Worm (Caenorhabditis elegans) whole organism, L4 larva: ENCODE measurements around the gene F46G11.6.

Source experiments
- T26A8.4 ChIP-seq: fragments of 200-800 bp; sonication (Bioruptor generic); IDR thresholded peaks from 2 replicates; pipeline ENCODE4 v1.3.6; 2022; ENCODE audit warnings: missing genetic modification characterization, missing compliant biosample characterization
- Y105C5A.15 ChIP-seq: fragments of 200-800 bp; sonication (Bioruptor generic); IDR thresholded peaks from 2 replicates; pipeline ENCODE4 v1.3.6; 2022; ENCODE audit warnings: missing genetic modification characterization, missing compliant biosample characterization
- aha-1 ChIP-seq: fragments of 150-350 bp; peaks from one replicate; lab custom pipeline; 2014; ENCODE audit warnings: missing biosample characterization, missing genetic modification characterization
- ceh-20 ChIP-seq: fragments of 200-800 bp; sonication (Bioruptor generic); IDR thresholded peaks from 2 replicates; pipeline ENCODE4 v1.3.6; 2022; ENCODE audit warnings: missing genetic modification reagents, missing genetic modification characterization, missing compliant biosample characterization
- ceh-28 ChIP-seq: fragments of 150-350 bp; optimal IDR thresholded peaks from 2 replicates; lab custom pipeline; 2014; ENCODE audit warnings: missing biosample characterization, missing genetic modification reagents, missing genetic modification characterization
- daf-12 ChIP-seq: fragments of 150-350 bp; optimal IDR thresholded peaks from 2 replicates; lab custom pipeline; 2014; ENCODE audit warnings: missing biosample characterization, missing genetic modification reagents, missing genetic modification characterization
- daf-19 ChIP-seq: fragments of 200-800 bp; sonication (Bioruptor generic); conservative IDR thresholded peaks from 2 replicates; pipeline ENCODE4 v1.3.6; 2022; ENCODE audit warnings: missing genetic modification characterization, missing compliant biosample characterization
- daf-8 ChIP-seq: fragments of 200-800 bp; sonication (Bioruptor generic); IDR thresholded peaks from 2 replicates; pipeline ENCODE4 v1.3.6; 2022; ENCODE audit warnings: missing genetic modification characterization, missing compliant biosample characterization
- dmd-6 ChIP-seq: fragments of 200-800 bp; sonication (Bioruptor generic); IDR thresholded peaks from 2 replicates; pipeline ENCODE4 v1.3.6; 2022; ENCODE audit warnings: missing genetic modification reagents, missing genetic modification characterization, missing compliant biosample characterization
- dmd-8 ChIP-seq: fragments of 200-800 bp; sonication (Bioruptor generic); IDR thresholded peaks from 2 replicates; pipeline ENCODE4 v1.3.6; 2022; ENCODE audit warnings: missing genetic modification characterization, missing compliant biosample characterization
- dmd-9 ChIP-seq: fragments of 200-800 bp; sonication (Bioruptor generic); IDR thresholded peaks from 2 replicates; pipeline ENCODE4 v1.3.6; 2022; ENCODE audit warnings: missing genetic modification reagents, missing genetic modification characterization, missing compliant biosample characterization
- dve-1 ChIP-seq: sonication (generic microtip); optimal IDR thresholded peaks from 2 replicates; lab custom pipeline; 2017; ENCODE audit warnings: antibody characterized with exemption, mild to moderate bottlenecking, missing genetic modification characterization, missing compliant biosample characterization; ENCODE audit not compliant: insufficient read depth
- egl-43 ChIP-seq: fragments of 200-800 bp; sonication (Bioruptor generic); IDR thresholded peaks from 2 replicates; pipeline ENCODE4 v1.3.6; 2022; ENCODE audit warnings: missing genetic modification reagents, missing genetic modification characterization, missing compliant biosample characterization
- fkh-10 ChIP-seq: fragments of 150-350 bp; optimal IDR thresholded peaks from 2 replicates; lab custom pipeline; 2014; ENCODE audit warnings: missing biosample characterization, missing genetic modification reagents, missing genetic modification characterization
- gei-8 ChIP-seq: fragments of 200-800 bp; sonication (Bioruptor generic); optimal IDR thresholded peaks from 2 replicates; lab custom pipeline; 2018; ENCODE audit warnings: mild to moderate bottlenecking, missing genetic modification characterization, missing compliant biosample characterization
- hif-1 ChIP-seq, 2 experiments: sonication (generic microtip); optimal IDR thresholded peaks; 2 replicates each; lab custom pipeline; 2016 to 2017; ENCODE audit warnings: missing compliant biosample characterization in 2 of 2, missing genetic modification characterization in 2 of 2, missing genetic modification reagents in 2 of 2, missing genotype in 2 of 2, mild to moderate bottlenecking in 1 of 2
- hlh-11 ChIP-seq: fragments of 200-800 bp; sonication (Bioruptor generic); optimal IDR thresholded peaks from 2 replicates; lab custom pipeline; 2018; ENCODE audit warnings: mild to moderate bottlenecking, missing genetic modification characterization, missing compliant biosample characterization
- hmg-1.1 ChIP-seq: fragments of 200-800 bp; sonication (Bioruptor generic); IDR thresholded peaks from 2 replicates; pipeline ENCODE4 v1.3.6; 2022; ENCODE audit warnings: missing genetic modification reagents, missing genetic modification characterization, missing compliant biosample characterization
- jun-1 ChIP-seq: fragments of 150-350 bp; optimal IDR thresholded peaks from 2 replicates; lab custom pipeline; 2014; ENCODE audit warnings: missing biosample characterization, missing genetic modification reagents, missing genetic modification characterization
- lin-13 ChIP-seq: fragments of 150-350 bp; optimal IDR thresholded peaks from 2 replicates; lab custom pipeline; 2014; ENCODE audit warnings: missing biosample characterization, missing genetic modification reagents, missing genetic modification characterization
- lin-29 ChIP-seq: fragments of 200-800 bp; sonication (Bioruptor generic); IDR thresholded peaks from 2 replicates; pipeline ENCODE4 v1.3.6; 2022; ENCODE audit warnings: missing genetic modification reagents, missing genetic modification characterization, missing compliant biosample characterization
- lin-38 ChIP-seq: fragments of 200-800 bp; sonication (Bioruptor generic); IDR thresholded peaks from 2 replicates; pipeline ENCODE4 v1.3.6; 2022; ENCODE audit warnings: missing genetic modification reagents, missing genetic modification characterization, missing compliant biosample characterization
- lin-39 ChIP-seq: fragments of 150-350 bp; optimal IDR thresholded peaks from 2 replicates; lab custom pipeline; 2014; ENCODE audit warnings: missing biosample characterization, missing genetic modification reagents, missing genetic modification characterization
- lir-3 ChIP-seq: sonication (generic microtip); optimal IDR thresholded peaks from 2 replicates; lab custom pipeline; 2016; ENCODE audit warnings: mild to moderate bottlenecking, missing genetic modification characterization, missing compliant biosample characterization
- madf-5 ChIP-seq, 2 experiments: fragments of 200-800 bp; sonication (Bioruptor generic); IDR thresholded peaks; 2 replicates each; pipeline ENCODE4 v1.3.6; 2022; ENCODE audit warnings: missing compliant biosample characterization in 2 of 2, missing genetic modification characterization in 2 of 2
- madf-9 ChIP-seq: fragments of 200-800 bp; sonication (Bioruptor generic); conservative IDR thresholded peaks from 2 replicates; pipeline ENCODE4 v1.3.6; 2022; ENCODE audit warnings: missing genetic modification reagents, missing genetic modification characterization, missing compliant biosample characterization
- mdl-1 ChIP-seq, 2 experiments: fragments of 150-350 bp in 1 of 2; sonication (generic microtip) in 1 of 2; optimal IDR thresholded peaks; 2 replicates each; lab custom pipeline; 2014 to 2017; ENCODE audit warnings: missing biosample characterization in 2 of 2, missing genetic modification characterization in 2 of 2
- mdt-29 ChIP-seq: fragments of 200-800 bp; sonication (Bioruptor generic); IDR thresholded peaks from 2 replicates; pipeline ENCODE4 v1.3.6; 2022; ENCODE audit warnings: missing genetic modification reagents, missing genetic modification characterization, missing compliant biosample characterization
- mep-1 ChIP-seq: fragments of 150-350 bp; sonication (generic microtip); optimal IDR thresholded peaks from 3 replicates; lab custom pipeline; 2014; ENCODE audit warnings: missing biosample characterization, missing genetic modification characterization
- mes-2 ChIP-seq: sonication (generic microtip); optimal IDR thresholded peaks from 2 replicates; lab custom pipeline; 2016; ENCODE audit warnings: missing genotype, mild to moderate bottlenecking, missing genetic modification characterization, missing compliant biosample characterization; ENCODE audit not compliant: poor library complexity, severe bottlenecking
- nhr-11 ChIP-seq: fragments of 150-350 bp; optimal IDR thresholded peaks from 2 replicates; lab custom pipeline; 2014; ENCODE audit warnings: missing biosample characterization, missing genetic modification characterization
- nhr-25 ChIP-seq: sonication (generic microtip); optimal IDR thresholded peaks from 2 replicates; lab custom pipeline; 2017; ENCODE audit warnings: missing genetic modification characterization, mild to moderate bottlenecking, missing compliant biosample characterization, antibody characterized with exemption, moderate library complexity, borderline replicate concordance; ENCODE audit not compliant: insufficient read depth
- nhr-41 ChIP-seq: fragments of 200-800 bp; sonication (Bioruptor generic); IDR thresholded peaks from 2 replicates; pipeline ENCODE4 v1.3.6; 2022; ENCODE audit warnings: missing genetic modification reagents, missing genetic modification characterization, missing compliant biosample characterization
- nhr-48 ChIP-seq: sonication (generic microtip); optimal IDR thresholded peaks from 2 replicates; lab custom pipeline; 2016; ENCODE audit warnings: mild to moderate bottlenecking, missing genetic modification characterization, missing compliant biosample characterization
- nhr-6 ChIP-seq: fragments of 150-350 bp; optimal IDR thresholded peaks from 2 replicates; lab custom pipeline; 2014; ENCODE audit warnings: missing biosample characterization, missing genetic modification characterization
- nhr-76 ChIP-seq: fragments of 150-350 bp; optimal IDR thresholded peaks from 2 replicates; lab custom pipeline; 2014; ENCODE audit warnings: missing biosample characterization, missing genetic modification characterization
- pha-4 ChIP-seq, 2 experiments: fragments of 150-350 bp in 1 of 2; fragments of 200-800 bp in 1 of 2; sonication (Bioruptor generic) in 1 of 2; IDR thresholded peaks in 1 of 2; optimal IDR thresholded peaks in 1 of 2; 2 replicates each; pipeline versions ENCODE4 v1.3.6 to Lab custom; 2014 to 2022; ENCODE audit warnings: missing genetic modification characterization in 2 of 2, missing genetic modification reagents in 2 of 2, missing biosample characterization in 1 of 2, missing compliant biosample characterization in 1 of 2
- rbr-2 ChIP-seq: sonication (generic microtip); optimal IDR thresholded peaks from 2 replicates; lab custom pipeline; 2016; ENCODE audit warnings: missing genotype, missing genetic modification characterization, missing compliant biosample characterization
- set-16 ChIP-seq: fragments of 200-800 bp; sonication (Bioruptor generic); IDR thresholded peaks from 2 replicates; pipeline ENCODE4 v1.3.6; 2022; ENCODE audit warnings: missing genetic modification reagents, missing genetic modification characterization, missing compliant biosample characterization
- snpc-4 ChIP-seq: fragments of 150-350 bp; optimal IDR thresholded peaks from 2 replicates; lab custom pipeline; 2014; ENCODE audit warnings: missing biosample characterization, missing genetic modification characterization
- spr-1 ChIP-seq: sonication (generic microtip); optimal IDR thresholded peaks from 2 replicates; lab custom pipeline; 2016; ENCODE audit warnings: mild to moderate bottlenecking, missing genetic modification characterization, missing compliant biosample characterization
- tag-97 ChIP-seq: fragments of 200-800 bp; sonication (Bioruptor generic); IDR thresholded peaks from 2 replicates; pipeline ENCODE4 v1.3.6; 2022; ENCODE audit warnings: missing genetic modification characterization, missing compliant biosample characterization
- zag-1 ChIP-seq: fragments of 150-350 bp; optimal IDR thresholded peaks from 2 replicates; lab custom pipeline; 2014; ENCODE audit warnings: missing biosample characterization, missing genetic modification characterization
- zip-11 ChIP-seq: fragments of 200-800 bp; sonication (Bioruptor generic); IDR thresholded peaks from 2 replicates; pipeline ENCODE4 v1.3.6; 2022; ENCODE audit warnings: missing genetic modification characterization, missing compliant biosample characterization
- zip-2 ChIP-seq: fragments of 150-350 bp; optimal IDR thresholded peaks from 2 replicates; lab custom pipeline; 2014; ENCODE audit warnings: missing biosample characterization, missing genetic modification characterization

Gene F46G11.6

DNA sequence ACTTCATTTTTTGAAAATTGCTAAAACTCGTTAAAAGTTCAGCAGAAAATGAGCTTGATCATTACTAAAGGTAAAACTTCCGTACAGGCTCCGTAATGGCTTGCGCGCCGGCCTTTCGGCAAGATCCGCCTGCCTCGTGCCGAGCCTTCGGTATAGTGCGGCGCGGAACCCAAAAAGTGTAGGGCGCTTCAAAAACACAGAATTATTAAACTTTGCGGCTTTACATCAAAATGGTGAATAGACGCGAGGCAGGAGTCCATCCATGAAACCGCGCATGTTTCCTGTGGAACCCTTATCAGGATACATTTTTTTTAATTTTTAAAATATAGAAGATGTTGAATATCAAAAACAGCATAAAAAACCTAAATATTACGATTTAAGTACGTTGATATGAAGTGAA, 33.2 kb upstream of the F46G11.6 start:
- TF ChIP-seq aha-1 (tag; lab: Kevin White, UChicago) (peak; percentile 85), nhr-41 (no peak), lin-38 (GFP tag; lab: Robert Waterston, UW) (no peak), madf-5 (GFP tag; IDR thresholded peaks at IDR 0.05; lab: Robert Waterston, UW) (no peak), snpc-4 (tag; lab: Kevin White, UChicago) (peak; percentile 57), zip-11 (GFP tag; lab: Robert Waterston, UW) (no peak)

ce11 chrX:5763292-5763691, 23.0 kb upstream of the F46G11.6 start, which contains the start of gene tag-294:
tag-294 (minus strand) TSS chrX:5763392.
- TF ChIP-seq madf-5 (GFP tag; IDR thresholded peaks at IDR 0.05; lab: Robert Waterston, UW) (no peak), daf-12 (no peak), set-16 (no peak), rbr-2 (tag; lab: Kevin White, UChicago) (no peak), dve-1 (tag; lab: Kevin White, UChicago) (no peak), nhr-6 (tag; lab: Kevin White, UChicago) (no peak), nhr-41 (no peak)
- TF ChIP-seq, all 104 proteins: peak for 0

DNA sequence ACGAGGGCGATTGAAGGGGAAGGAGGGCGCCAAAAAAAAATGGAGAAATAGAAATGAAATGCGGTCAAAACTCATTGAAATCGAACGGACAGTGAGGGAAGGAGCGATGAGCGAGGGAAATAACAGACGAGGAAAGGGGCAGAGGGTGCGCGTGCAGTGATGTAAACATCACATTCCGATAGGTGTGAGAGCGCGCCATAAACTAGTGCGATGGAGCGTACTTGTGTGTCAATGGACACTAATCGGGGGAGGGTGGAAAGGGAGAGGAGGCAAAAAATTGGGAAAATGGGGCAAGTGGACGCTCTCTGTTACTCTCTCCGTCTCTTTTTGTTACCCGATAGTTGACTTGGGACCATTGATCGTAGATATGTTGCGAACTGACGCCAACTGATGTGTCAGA, 22.4 kb upstream of the F46G11.6 start:
- TF ChIP-seq spr-1 (tag; lab: Kevin White, UChicago), result peak; percentile 12
- peak; percentile 76; the same call in 1 of the 2 replicates for TF ChIP-seq egl-43 (GFP tag; lab: Robert Waterston, UW)
- no peak for TF ChIP-seq pha-4 (GFP tag; IDR thresholded peaks at IDR 0.05; lab: Robert Waterston, UW)
- peak; percentile 90 for TF ChIP-seq pha-4 (tag; optimal IDR thresholded peaks at IDR 0.05; lab: Kevin White, UChicago)
- TF ChIP-seq set-16, result peak; percentile 3; the same call in 1 of the 2 replicates
- TF ChIP-seq ceh-20, result no peak
- TF ChIP-seq nhr-76 (tag; lab: Kevin White, UChicago), result no peak
- TF ChIP-seq tag-97 (GFP tag; lab: Robert Waterston, UW), result no peak
- TF ChIP-seq hmg-1.1, result peak; percentile 58; the same call in 1 of the 2 replicates
- no peak for TF ChIP-seq lin-29 (GFP tag; lab: Robert Waterston, UW)
- TF ChIP-seq dve-1 (tag; lab: Kevin White, UChicago), result peak; percentile 42
- no peak for TF ChIP-seq dmd-8
- no peak for TF ChIP-seq ceh-28 (tag; lab: Kevin White, UChicago)
- TF ChIP-seq daf-8 (GFP tag; lab: Robert Waterston, UW), result no peak
- TF ChIP-seq T26A8.4 (GFP tag; lab: Robert Waterston, UW), result 0 out of 2 replicates have a peak, but pooled peaks have one; percentile 36
- no peak for TF ChIP-seq dmd-9 (GFP tag; lab: Robert Waterston, UW)
- peak; percentile 76 for TF ChIP-seq hlh-11
- TF ChIP-seq zag-1, result no peak
- no peak for TF ChIP-seq Y105C5A.15 (GFP tag; lab: Robert Waterston, UW)
- peak; percentile 75 for TF ChIP-seq mep-1 (tag; lab: Kevin White, UChicago)
- TF ChIP-seq hif-1 (tag; optimal IDR thresholded peaks at IDR 0.05; lab: Kevin White, UChicago), result peak in 1 of 2 experiments; percentile 53
- peak; percentile 25; the same call in 1 of the 2 replicates for TF ChIP-seq dmd-6
- TF ChIP-seq mdl-1 (tag; optimal IDR thresholded peaks at IDR 0.05; lab: Kevin White, UChicago), result peak in 1 of 2 experiments; percentile 76
- TF ChIP-seq lir-3, result no peak
- TF ChIP-seq rbr-2 (tag; lab: Kevin White, UChicago), result peak; percentile 50
- no peak for TF ChIP-seq zip-2 (tag; lab: Kevin White, UChicago)
- TF ChIP-seq mdt-29, result no peak
- no peak for TF ChIP-seq fkh-10 (GFP tag; lab: Kevin White, UChicago)
- TF ChIP-seq gei-8 (GFP tag; lab: Kevin White, UChicago), result no peak
- TF ChIP-seq mes-2 (tag; lab: Kevin White, UChicago), result peak; percentile 67
- TF ChIP-seq daf-19 (GFP tag; lab: Robert Waterston, UW), result no peak
- TF ChIP-seq lin-38 (GFP tag; lab: Robert Waterston, UW), result peak; percentile 57; the same call in 1 of the 2 replicates
- TF ChIP-seq lin-13 (GFP tag; lab: Kevin White, UChicago), result no peak
- peak; percentile 75 for TF ChIP-seq nhr-11 (tag; lab: Kevin White, UChicago)
- TF ChIP-seq nhr-25 (tag; lab: Kevin White, UChicago), result peak; percentile 44
- no peak for TF ChIP-seq nhr-48 (tag; lab: Kevin White, UChicago)
- TF ChIP-seq madf-5 (GFP tag; IDR thresholded peaks at IDR 0.05; lab: Robert Waterston, UW), result no peak
- no peak for TF ChIP-seq madf-9 (GFP tag; lab: Robert Waterston, UW)
- TF ChIP-seq nhr-6 (tag; lab: Kevin White, UChicago), result peak; percentile 37
- peak; percentile 96 for TF ChIP-seq aha-1 (tag; lab: Kevin White, UChicago)
- TF ChIP-seq jun-1 (tag; lab: Kevin White, UChicago), result no peak
- TF ChIP-seq lin-39 (tag; lab: Kevin White, UChicago), result no peak
